Worm (Caenorhabditis elegans) whole organism, young adult: Measurements from ENCODE around the gene F52E4.5.

Experiments
- B0035.1 ChIP-seq: sonication (generic microtip); optimal IDR thresholded peaks from 2 replicates; lab custom pipeline; 2016; ENCODE audit warnings: missing genetic modification characterization, mild to moderate bottlenecking, missing compliant biosample characterization, missing genotype, missing genetic modification reagents
- B0261.1 ChIP-seq: sonication (generic microtip); optimal IDR thresholded peaks from 2 replicates; lab custom pipeline; 2016; ENCODE audit warnings: mild to moderate bottlenecking, missing genetic modification characterization, moderate library complexity, missing compliant biosample characterization
- C06A6.2 ChIP-seq: fragments of 200-800 bp; sonication (Bioruptor generic); conservative IDR thresholded peaks from 2 replicates; pipeline ENCODE4 v1.3.6; 2022; ENCODE audit warnings: missing genetic modification characterization, missing compliant biosample characterization
- F22D6.2 ChIP-seq: sonication (generic microtip); optimal IDR thresholded peaks from 2 replicates; lab custom pipeline; 2016; ENCODE audit warnings: mild to moderate bottlenecking, missing genetic modification characterization, missing compliant biosample characterization
- F49E8.2 ChIP-seq: sonication (generic microtip); optimal IDR thresholded peaks from 3 replicates; lab custom pipeline; 2017; ENCODE audit warnings: missing genetic modification characterization, mild to moderate bottlenecking, missing compliant biosample characterization, antibody characterized with exemption, moderate library complexity; ENCODE audit not compliant: insufficient read depth
- F52B5.7 ChIP-seq: sonication (generic microtip); optimal IDR thresholded peaks from 2 replicates; lab custom pipeline; 2016; ENCODE audit warnings: mild to moderate bottlenecking, missing genetic modification characterization, missing compliant biosample characterization
- Y53G8AR.9 ChIP-seq: fragments of 200-800 bp; sonication (Bioruptor generic); conservative IDR thresholded peaks from 2 replicates; pipeline ENCODE4 v1.3.6; 2022; ENCODE audit warnings: missing genetic modification reagents, missing genetic modification characterization, missing compliant biosample characterization
- Y56A3A.18 ChIP-seq: fragments of 200-800 bp; sonication (Bioruptor generic); IDR thresholded peaks from 2 replicates; pipeline ENCODE4 v1.3.6; 2022; ENCODE audit warnings: missing genetic modification reagents, missing genetic modification characterization, missing compliant biosample characterization
- Y67H2A.10 ChIP-seq: fragments of 200-800 bp; sonication (Bioruptor generic); conservative IDR thresholded peaks from 2 replicates; pipeline ENCODE4 v1.3.6; 2022; ENCODE audit warnings: missing genetic modification reagents, missing genetic modification characterization, missing compliant biosample characterization
- ama-1 ChIP-seq, 3 experiments: fragments of 150-350 bp in 1 of 3; sonication (generic microtip) in 2 of 3; optimal IDR thresholded peaks; 2 replicates each; lab custom pipeline; 2014 to 2018; ENCODE audit warnings: missing biosample characterization in 2 of 3, missing genetic modification characterization in 2 of 3, missing genetic modification reagents in 2 of 3
- aptf-3 ChIP-seq: fragments of 200-800 bp; sonication (Bioruptor generic); IDR thresholded peaks from 2 replicates; pipeline ENCODE4 v1.3.6; 2022; ENCODE audit warnings: missing genetic modification characterization, missing compliant biosample characterization
- attf-3 ChIP-seq: fragments of 200-800 bp; sonication (Bioruptor generic); conservative IDR thresholded peaks from 2 replicates; pipeline ENCODE4 v1.3.6; 2022; ENCODE audit warnings: missing genetic modification reagents, missing genetic modification characterization, missing compliant biosample characterization
- bed-2 ChIP-seq: fragments of 200-800 bp; sonication (Bioruptor generic); IDR thresholded peaks from 2 replicates; pipeline ENCODE4 v1.3.6; 2022; ENCODE audit warnings: missing genetic modification reagents, missing genetic modification characterization, missing compliant biosample characterization
- cebp-1 ChIP-seq, 2 experiments: fragments of 200-800 bp in 1 of 2; sonication (Bioruptor generic) in 1 of 2; sonication (generic microtip) in 1 of 2; IDR thresholded peaks in 1 of 2; optimal IDR thresholded peaks in 1 of 2; 2 replicates each; pipeline versions ENCODE4 v1.3.6 to Lab custom; 2017 to 2022; ENCODE audit warnings: missing compliant biosample characterization in 2 of 2, missing genetic modification characterization in 2 of 2, mild to moderate bottlenecking in 1 of 2, missing genetic modification reagents in 1 of 2, moderate library complexity in 1 of 2
- cebp-2 ChIP-seq: fragments of 200-800 bp; sonication (Bioruptor generic); IDR thresholded peaks from 2 replicates; pipeline ENCODE4 v1.3.6; 2022; ENCODE audit warnings: missing genetic modification characterization, missing compliant biosample characterization
- ceh-100 ChIP-seq: fragments of 200-800 bp; sonication (Bioruptor generic); IDR thresholded peaks from 2 replicates; pipeline ENCODE4 v1.3.6; 2022; ENCODE audit warnings: missing genetic modification reagents, missing genetic modification characterization, missing compliant biosample characterization
- die-1 ChIP-seq: sonication (generic microtip); optimal IDR thresholded peaks from 2 replicates; lab custom pipeline; 2016; ENCODE audit warnings: missing genotype, mild to moderate bottlenecking, missing genetic modification characterization, missing compliant biosample characterization
- efl-1 ChIP-seq: fragments of 150-350 bp; optimal IDR thresholded peaks from 2 replicates; lab custom pipeline; 2014; ENCODE audit warnings: missing biosample characterization, missing genetic modification reagents, missing genetic modification characterization
- egl-44 ChIP-seq: fragments of 200-800 bp; sonication (Bioruptor generic); IDR thresholded peaks from 2 replicates; pipeline ENCODE4 v1.3.6; 2022; ENCODE audit warnings: missing genetic modification reagents, missing genetic modification characterization, missing compliant biosample characterization
- ets-4 ChIP-seq: fragments of 200-800 bp; sonication (Bioruptor generic); optimal IDR thresholded peaks from 2 replicates; lab custom pipeline; 2018; ENCODE audit warnings: mild to moderate bottlenecking, missing genetic modification characterization, missing compliant biosample characterization
- him-1 ChIP-seq: sonication (generic microtip); optimal IDR thresholded peaks from 2 replicates; lab custom pipeline; 2016; ENCODE audit warnings: missing genotype, missing genetic modification reagents, missing genetic modification characterization, missing compliant biosample characterization
- hlh-12 ChIP-seq: sonication (generic microtip); optimal IDR thresholded peaks from 2 replicates; lab custom pipeline; 2016; ENCODE audit warnings: missing genetic modification characterization, missing compliant biosample characterization
- hmg-1.2 ChIP-seq: fragments of 200-800 bp; sonication (Bioruptor generic); IDR thresholded peaks from 2 replicates; pipeline ENCODE4 v1.3.6; 2022; ENCODE audit warnings: missing genetic modification reagents, missing genetic modification characterization, missing compliant biosample characterization
- hmg-20 ChIP-seq: fragments of 200-800 bp; sonication (Bioruptor generic); IDR thresholded peaks from 2 replicates; pipeline ENCODE4 v1.3.6; 2022; ENCODE audit warnings: missing genetic modification reagents, missing genetic modification characterization, missing compliant biosample characterization
- lag-1 ChIP-seq: fragments of 200-800 bp; sonication (Bioruptor generic); IDR thresholded peaks from 2 replicates; pipeline ENCODE4 v1.3.6; 2022; ENCODE audit warnings: missing genetic modification reagents, missing genetic modification characterization, missing compliant biosample characterization
- let-526 ChIP-seq: fragments of 200-800 bp; sonication (Bioruptor generic); IDR thresholded peaks from 2 replicates; pipeline ENCODE4 v1.3.6; 2022; ENCODE audit warnings: missing genetic modification reagents, missing genetic modification characterization, missing compliant biosample characterization
- lsl-1 ChIP-seq: fragments of 200-800 bp; sonication (Bioruptor generic); optimal IDR thresholded peaks from 2 replicates; lab custom pipeline; 2018; ENCODE audit warnings: mild to moderate bottlenecking, missing genetic modification characterization, moderate library complexity, missing compliant biosample characterization
- madf-3 ChIP-seq: fragments of 200-800 bp; sonication (Bioruptor generic); IDR thresholded peaks from 2 replicates; pipeline ENCODE4 v1.3.6; 2022; ENCODE audit warnings: missing genetic modification reagents, missing genetic modification characterization, missing compliant biosample characterization
- nfyb-1 ChIP-seq: fragments of 200-800 bp; sonication (Bioruptor generic); IDR thresholded peaks from 2 replicates; pipeline ENCODE4 v1.3.6; 2022; ENCODE audit warnings: missing genetic modification reagents, missing genetic modification characterization, missing compliant biosample characterization
- nhr-90 ChIP-seq: sonication (generic microtip); optimal IDR thresholded peaks from 2 replicates; lab custom pipeline; 2016; ENCODE audit warnings: missing genotype, mild to moderate bottlenecking, missing genetic modification characterization, missing compliant biosample characterization
- rec-8 ChIP-seq, 2 experiments: sonication (generic microtip); optimal IDR thresholded peaks; 2 replicates each; lab custom pipeline; 2016; ENCODE audit warnings: mild to moderate bottlenecking in 2 of 2, missing genetic modification characterization in 2 of 2, missing genetic modification reagents in 2 of 2, missing genotype in 2 of 2, missing biosample characterization in 1 of 2, missing compliant biosample characterization in 1 of 2, moderate library complexity in 1 of 2
- snpc-1.3 ChIP-seq: sonication (generic microtip); optimal IDR thresholded peaks from 2 replicates; lab custom pipeline; 2017; ENCODE audit warnings: missing genetic modification characterization, mild to moderate bottlenecking, missing compliant biosample characterization, antibody characterized with exemption, moderate library complexity, missing genotype, missing genetic modification reagents; ENCODE audit not compliant: insufficient read depth
- snpc-3.4 ChIP-seq: sonication (generic microtip); optimal IDR thresholded peaks from 2 replicates; lab custom pipeline; 2017; ENCODE audit warnings: missing genetic modification characterization, mild to moderate bottlenecking, missing compliant biosample characterization, antibody characterized with exemption, moderate library complexity, missing genotype, missing genetic modification reagents
- somi-1 ChIP-seq: fragments of 200-800 bp; sonication (Bioruptor generic); optimal IDR thresholded peaks from 2 replicates; lab custom pipeline; 2018; ENCODE audit warnings: mild to moderate bottlenecking, missing genetic modification characterization, missing compliant biosample characterization
- sptf-2 ChIP-seq: fragments of 200-800 bp; sonication (Bioruptor generic); optimal IDR thresholded peaks from 2 replicates; lab custom pipeline; 2018; ENCODE audit warnings: mild to moderate bottlenecking, missing genetic modification characterization, missing compliant biosample characterization
- tbx-9 ChIP-seq: sonication (generic microtip); optimal IDR thresholded peaks from 2 replicates; lab custom pipeline; 2016; ENCODE audit warnings: borderline replicate concordance, missing genetic modification characterization, inconsistent platforms, missing compliant biosample characterization
- unc-130 ChIP-seq: sonication (generic microtip); optimal IDR thresholded peaks from 2 replicates; lab custom pipeline; 2016; ENCODE audit warnings: missing genetic modification reagents, missing genetic modification characterization, missing compliant biosample characterization
- xnd-1 ChIP-seq: sonication (generic microtip); optimal IDR thresholded peaks from 2 replicates; lab custom pipeline; 2016; ENCODE audit warnings: missing genotype, missing genetic modification reagents, missing genetic modification characterization, missing compliant biosample characterization
- zfh-2 ChIP-seq: fragments of 200-800 bp; sonication (Bioruptor generic); conservative IDR thresholded peaks from 2 replicates; pipeline ENCODE4 v1.3.6; 2022; ENCODE audit warnings: missing genetic modification reagents, missing genetic modification characterization, missing compliant biosample characterization
- ztf-22 ChIP-seq: fragments of 200-800 bp; sonication (Bioruptor generic); optimal IDR thresholded peaks from 2 replicates; lab custom pipeline; 2018; ENCODE audit warnings: mild to moderate bottlenecking, missing genetic modification characterization, moderate library complexity, missing compliant biosample characterization
- ztf-26 ChIP-seq: sonication (generic microtip); optimal IDR thresholded peaks from 2 replicates; lab custom pipeline; 2017; ENCODE audit warnings: missing genetic modification characterization, missing compliant biosample characterization
- ztf-28 ChIP-seq: fragments of 200-800 bp; sonication (Bioruptor generic); IDR thresholded peaks from 2 replicates; pipeline ENCODE4 v1.3.6; 2022; ENCODE audit warnings: missing genetic modification reagents, missing genetic modification characterization, missing compliant biosample characterization

The F52E4.5 gene

ce11 chrX:3127626-3128142 lies 40.5 kb upstream of the F52E4.5 start (continued):
- 0 out of 2 replicates have a peak, but pooled peaks have one; percentile 19 for TF ChIP-seq Y67H2A.10 (GFP tag; lab: Robert Waterston, UW)
- no peak for TF ChIP-seq cebp-2 (GFP tag; lab: Robert Waterston, UW)
- TF ChIP-seq ztf-28 (GFP tag; lab: Robert Waterston, UW): no peak
- peak; percentile 72 for TF ChIP-seq C06A6.2 (GFP tag; lab: Robert Waterston, UW)
- peak; percentile 87 for TF ChIP-seq ztf-22
- no peak for TF ChIP-seq sptf-2
- no peak for TF ChIP-seq hlh-12 (tag; lab: Kevin White, UChicago)
- TF ChIP-seq F22D6.2 (tag; lab: Kevin White, UChicago): peak; percentile 29
- TF ChIP-seq hmg-20 (GFP tag; lab: Robert Waterston, UW): 0 out of 2 replicates have a peak, but pooled peaks have one; percentile 31
- no peak for TF ChIP-seq Y56A3A.18
- TF ChIP-seq hmg-1.2 (GFP tag; lab: Robert Waterston, UW): peak; percentile 86
- TF ChIP-seq Y53G8AR.9 (GFP tag; lab: Robert Waterston, UW): 0 out of 2 replicates have a peak, but pooled peaks have one; percentile 44
- TF ChIP-seq nfyb-1 (GFP tag; lab: Robert Waterston, UW): peak; percentile 74
- peak; percentile 4 for TF ChIP-seq lsl-1 (GFP tag; lab: Kevin White, UChicago)
- TF ChIP-seq unc-130 (GFP tag; lab: Kevin White, UChicago): no peak
- TF ChIP-seq rec-8 (tag; optimal IDR thresholded peaks at IDR 0.05; lab: Kevin White, UChicago): no peak
- peak; percentile 80; the same call in 1 of the 2 replicates for TF ChIP-seq let-526
- TF ChIP-seq efl-1 (GFP tag; lab: Kevin White, UChicago): no peak
- peak; percentile 65 for TF ChIP-seq nhr-90
- TF ChIP-seq him-1 (tag; lab: Kevin White, UChicago): no peak
- 0 out of 2 replicates have a peak, but pooled peaks have one; percentile 30 for TF ChIP-seq attf-3
- TF ChIP-seq B0035.1 (tag; lab: Kevin White, UChicago): no peak
- TF ChIP-seq bed-2: peak; percentile 61; the same call in 1 of the 2 replicates
- peak; percentile 4 for TF ChIP-seq snpc-3.4 (tag; lab: Kevin White, UChicago)
- TF ChIP-seq ceh-100 (GFP tag; lab: Robert Waterston, UW): no peak

- TF ChIP-seq egl-44 (GFP tag; lab: Robert Waterston, UW) (no peak), F49E8.2 (tag; lab: Kevin White, UChicago) (no peak), let-526 (no peak)
- TF ChIP-seq, all 124 proteins: peak for 0
Measured at ce11 chrX:3126979-3127378, 39.8 kb upstream of the F52E4.5 start, which contains the start of gene spc-1. TSS of gene spc-1 (minus strand) at chrX:3127079.

ce11 chrX:3126233-3126632 lies 39.1 kb upstream of the F52E4.5 start:
- TF ChIP-seq zfh-2 (GFP tag; lab: Robert Waterston, UW) (0 out of 2 replicates have a peak, but pooled peaks have one; percentile 31), somi-1 (GFP tag; lab: Kevin White, UChicago) (no peak), snpc-1.3 (tag; lab: Kevin White, UChicago) (no peak), bed-2 (no peak)

ce11 chrX:3119606-3120005 lies 32.5 kb upstream of the F52E4.5 start:
- TF ChIP-seq tbx-9 (tag; lab: Kevin White, UChicago) (no peak), madf-3 (GFP tag; lab: Robert Waterston, UW) (no peak), cebp-1 (GFP tag; IDR thresholded peaks at IDR 0.05; lab: Robert Waterston, UW) (no peak), cebp-1 (tag; optimal IDR thresholded peaks at IDR 0.05; lab: Kevin White, UChicago) (no peak), aptf-3 (GFP tag; lab: Robert Waterston, UW) (no peak), ets-4 (GFP tag; lab: Kevin White, UChicago) (no peak), him-1 (tag; lab: Kevin White, UChicago) (no peak), xnd-1 (no peak), ama-1 (optimal IDR thresholded peaks at IDR 0.05; lab: Kevin White, UChicago) (no peak), ama-1 (GFP tag; optimal IDR thresholded peaks at IDR 0.05; lab: Kevin White, UChicago) (no peak), lag-1 (no peak), B0261.1 (tag; lab: Kevin White, UChicago) (no peak), hlh-12 (tag; lab: Kevin White, UChicago) (no peak), F52B5.7 (tag; lab: Kevin White, UChicago) (no peak), ztf-26 (tag; lab: Kevin White, UChicago) (no peak), somi-1 (GFP tag; lab: Kevin White, UChicago) (no peak), lsl-1 (GFP tag; lab: Kevin White, UChicago) (no peak), die-1 (tag; lab: Kevin White, UChicago) (no peak)
